Worm (Caenorhabditis elegans): Measurements from ENCODE around the gene str-214.

DNA sequence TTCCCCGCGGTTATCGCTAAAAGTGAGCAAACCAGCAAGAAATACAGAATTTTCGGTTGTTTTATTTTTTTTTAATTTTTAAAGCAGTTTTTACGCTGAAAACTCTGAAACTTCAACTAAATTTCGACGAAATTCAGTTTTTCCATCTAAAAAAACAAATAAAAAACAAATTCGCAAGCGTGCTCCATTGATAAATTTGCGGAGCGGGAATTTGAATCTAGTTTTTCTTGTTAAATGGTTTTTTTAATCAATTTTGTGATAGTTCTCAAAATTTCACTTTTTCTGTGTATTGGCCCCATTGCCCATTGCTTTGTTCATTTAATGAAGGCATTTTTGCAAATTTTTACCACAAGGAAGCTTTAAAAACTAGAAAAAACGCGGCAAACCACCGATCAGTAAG is 41.7 kb downstream of the str-214 start:
- no peak for TF ChIP-seq W03F9.2 (tag; optimal IDR thresholded peaks at IDR 0.05)
- no peak for TF ChIP-seq him-1 (tag; optimal IDR thresholded peaks at IDR 0.05)
- no peak for TF ChIP-seq dao-5 (tag; optimal IDR thresholded peaks at IDR 0.05)
